Worm (Caenorhabditis elegans) whole organism, late embryonic: ENCODE data around the gene Y22D7AR.6.

Experiments
- ama-1 ChIP-seq: fragments of 150-350 bp; optimal IDR thresholded peaks from 2 replicates; lab custom pipeline; 2014
- nhr-11 ChIP-seq: fragments of 150-350 bp; optimal IDR thresholded peaks from 2 replicates; lab custom pipeline; 2014; ENCODE audit warnings: missing biosample characterization, missing genetic modification characterization
- unc-55 ChIP-seq: sonication (generic microtip); optimal IDR thresholded peaks from 2 replicates; lab custom pipeline; 2017; ENCODE audit warnings: missing biosample characterization, missing genetic modification reagents, missing genetic modification characterization

DNA sequence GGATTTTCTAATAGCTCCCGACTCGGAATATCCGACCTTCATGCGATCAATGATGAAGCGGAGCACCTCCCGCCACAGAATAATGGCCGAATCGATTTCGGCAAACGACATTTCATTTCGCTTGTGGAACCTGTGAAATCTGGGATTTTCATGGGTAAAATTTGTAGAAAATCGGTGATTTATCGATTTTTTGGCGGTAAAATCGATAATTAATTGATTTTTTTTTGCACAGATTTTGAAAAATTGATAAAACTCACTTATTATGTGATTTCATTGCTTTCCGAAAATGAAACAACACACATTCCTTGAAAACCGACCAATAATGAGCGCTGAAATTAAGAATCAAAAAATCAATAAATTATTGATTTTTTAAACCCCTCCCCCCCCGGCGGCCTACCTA lies 9.6 kb downstream of the Y22D7AR.6 start:
- TF ChIP-seq ama-1 (no peak), nhr-11 (tag; lab: Kevin White, UChicago) (no peak), unc-55 (GFP tag; lab: Kevin White, UChicago) (no peak)
